Worm (Caenorhabditis elegans) whole organism, L4 larva: Measurements from ENCODE around the gene Y116A8A.6.

ENCODE experiments used
- daf-12 ChIP-seq: fragments of 150-350 bp; optimal IDR thresholded peaks from 2 replicates; lab custom pipeline; 2014; ENCODE audit warnings: missing biosample characterization, missing genetic modification reagents, missing genetic modification characterization
- jun-1 ChIP-seq: fragments of 150-350 bp; optimal IDR thresholded peaks from 2 replicates; lab custom pipeline; 2014; ENCODE audit warnings: missing biosample characterization, missing genetic modification reagents, missing genetic modification characterization
- lin-13 ChIP-seq: fragments of 150-350 bp; optimal IDR thresholded peaks from 2 replicates; lab custom pipeline; 2014; ENCODE audit warnings: missing biosample characterization, missing genetic modification reagents, missing genetic modification characterization
- nhr-41 ChIP-seq: fragments of 200-800 bp; sonication (Bioruptor generic); IDR thresholded peaks from 2 replicates; pipeline ENCODE4 v1.3.6; 2022; ENCODE audit warnings: missing genetic modification reagents, missing genetic modification characterization, missing compliant biosample characterization
- nhr-76 ChIP-seq: fragments of 150-350 bp; optimal IDR thresholded peaks from 2 replicates; lab custom pipeline; 2014; ENCODE audit warnings: missing biosample characterization, missing genetic modification characterization
- pqm-1 ChIP-seq: sonication (generic microtip); optimal IDR thresholded peaks from 2 replicates; lab custom pipeline; 2017; ENCODE audit warnings: missing biosample characterization, missing genetic modification characterization

- TF ChIP-seq nhr-41 = no peak
- TF ChIP-seq nhr-76 (tag; lab: Kevin White, UChicago) = no peak
- TF ChIP-seq pqm-1 (tag; lab: Kevin White, UChicago) = no peak
- no peak for TF ChIP-seq daf-12
- TF ChIP-seq lin-13 = peak; percentile 1
- TF ChIP-seq jun-1 (tag; lab: Kevin White, UChicago) = no peak
These were observed 34.9 kb upstream of the Y116A8A.6 start, which contains the start of the genes mel-46 and lsy-13 for ce11 chrIV:16863431-16863895.
